Fruit fly (Drosophila melanogaster) whole organism, adult: Measurements from ENCODE around the gene Clc.
A peak's percentile ranks its signal among the peaks of the same experiment; 100 is the strongest.

Source experiments
- CG11617 ChIP-seq: fragments of 200-800 bp; sonication (Bioruptor generic); optimal IDR thresholded peaks from 2 replicates; lab custom pipeline; 2017; ENCODE audit warnings: mild to moderate bottlenecking, missing biosample characterization, missing genetic modification reagents, missing genetic modification characterization
- CG12768 ChIP-seq: fragments of 200-800 bp; sonication (Bioruptor generic); optimal IDR thresholded peaks from 2 replicates; lab custom pipeline; 2017; ENCODE audit warnings: missing biosample characterization, missing genetic modification characterization, mild to moderate bottlenecking, moderate library complexity, missing genetic modification reagents
- CG14711 ChIP-seq: fragments of 200-800 bp; sonication (Bioruptor generic); optimal IDR thresholded peaks from 2 replicates; lab custom pipeline; 2018; ENCODE audit warnings: missing biosample characterization, mild to moderate bottlenecking, missing genetic modification characterization, moderate library complexity
- CG1620 ChIP-seq: fragments of 200-800 bp; sonication (Bioruptor generic); optimal IDR thresholded peaks from 2 replicates; lab custom pipeline; 2016; ENCODE audit warnings: missing biosample characterization, missing genetic modification characterization
- CG33017 ChIP-seq: fragments of 200-800 bp; sonication (Bioruptor generic); optimal IDR thresholded peaks from 2 replicates; lab custom pipeline; 2018; ENCODE audit warnings: missing biosample characterization, mild to moderate bottlenecking, missing genetic modification characterization, moderate library complexity
- CG5204 ChIP-seq: fragments of 200-800 bp; sonication (Bioruptor generic); optimal IDR thresholded peaks from 2 replicates; lab custom pipeline; 2016; ENCODE audit warnings: missing biosample characterization, missing genetic modification characterization
- CG7045 ChIP-seq: fragments of 200-800 bp; sonication (Bioruptor generic); optimal IDR thresholded peaks from 2 replicates; lab custom pipeline; 2017; ENCODE audit warnings: missing biosample characterization, mild to moderate bottlenecking, missing genetic modification characterization
- CG7101 ChIP-seq: fragments of 200-800 bp; sonication (Bioruptor generic); optimal IDR thresholded peaks from 2 replicates; lab custom pipeline; 2018; ENCODE audit warnings: missing biosample characterization, mild to moderate bottlenecking, missing genetic modification characterization, moderate library complexity
- Clk ChIP-seq: fragments of 200-800 bp; sonication (Bioruptor generic); optimal IDR thresholded peaks from 2 replicates; lab custom pipeline; 2017; ENCODE audit warnings: missing biosample characterization, missing genetic modification characterization
- Crg-1 ChIP-seq: fragments of 200-800 bp; sonication (Bioruptor generic); optimal IDR thresholded peaks from 2 replicates; lab custom pipeline; 2016; ENCODE audit warnings: missing biosample characterization, missing genetic modification characterization
- Hr96 ChIP-seq: fragments of 200-800 bp; sonication (Bioruptor generic); optimal IDR thresholded peaks from 2 replicates; lab custom pipeline; 2016; ENCODE audit warnings: missing biosample characterization, missing genetic modification characterization
- Mnt ChIP-seq: fragments of 200-800 bp; sonication (Bioruptor generic); optimal IDR thresholded peaks from 2 replicates; lab custom pipeline; 2016; ENCODE audit warnings: missing biosample characterization, mild to moderate bottlenecking, missing genetic modification characterization
- bab1 ChIP-seq: fragments of 200-800 bp; sonication (Bioruptor generic); optimal IDR thresholded peaks from 3 replicates; lab custom pipeline; 2019; ENCODE audit warnings: missing biosample characterization, mild to moderate bottlenecking, missing genetic modification characterization, moderate library complexity
- cic ChIP-seq: fragments of 200-800 bp; sonication (Bioruptor generic); optimal IDR thresholded peaks from 2 replicates; lab custom pipeline; 2017; ENCODE audit warnings: missing biosample characterization, mild to moderate bottlenecking, missing genetic modification characterization, moderate library complexity
- cnc ChIP-seq, 2 experiments: fragments of >200 bp; optimal IDR thresholded peaks; 2 replicates each; lab custom pipeline; 2017
- kay ChIP-seq: fragments of 200-800 bp; sonication (Bioruptor generic); peaks from one replicate; lab custom pipeline; 2016; ENCODE audit warnings: missing biosample characterization, missing genetic modification characterization, borderline replicate concordance
- ovo ChIP-seq: fragments of 200-800 bp; sonication (Bioruptor generic); optimal IDR thresholded peaks from 2 replicates; lab custom pipeline; 2016; ENCODE audit warnings: missing biosample characterization, missing genetic modification characterization
- pad ChIP-seq: fragments of 200-800 bp; sonication (Bioruptor generic); optimal IDR thresholded peaks from 3 replicates; lab custom pipeline; 2017; ENCODE audit warnings: missing biosample characterization, missing genetic modification characterization, mild to moderate bottlenecking, moderate library complexity, missing genetic modification reagents
- tj ChIP-seq: fragments of 200-800 bp; sonication (Bioruptor generic); optimal IDR thresholded peaks from 3 replicates; lab custom pipeline; 2017; ENCODE audit warnings: missing biosample characterization, mild to moderate bottlenecking, missing genetic modification characterization, moderate library complexity
- toe ChIP-seq: fragments of 200-800 bp; sonication (Bioruptor generic); optimal IDR thresholded peaks from 2 replicates; lab custom pipeline; 2016; ENCODE audit warnings: missing biosample characterization, missing genetic modification characterization

The Clc gene

dm6 chr3L:20237167-20237566 is 3.7 kb upstream of the Clc start:
- TF ChIP-seq CG1620 (GFP tag; lab: Kevin White, UChicago): no peak
- no peak for TF ChIP-seq pad
- no peak for TF ChIP-seq tj (GFP tag; lab: Kevin White, UChicago)
- TF ChIP-seq Clk: no peak
- no peak for TF ChIP-seq CG14711 (tag; lab: Kevin White, UChicago)
- no peak for TF ChIP-seq bab1
- no peak for TF ChIP-seq Mnt (GFP tag; lab: Kevin White, UChicago)
- no peak for TF ChIP-seq cic
- no peak for TF ChIP-seq cnc (optimal IDR thresholded peaks at IDR 0.05; lab: Kevin White, UChicago)
- no peak for TF ChIP-seq CG11617
- no peak for TF ChIP-seq CG5204 (GFP tag; lab: Kevin White, UChicago)
- TF ChIP-seq kay: no peak
- no peak for TF ChIP-seq CG7045 (GFP tag; lab: Kevin White, UChicago)
- TF ChIP-seq CG12768 (GFP tag; lab: Kevin White, UChicago): no peak
- no peak for TF ChIP-seq Crg-1
- no peak for TF ChIP-seq CG33017 (tag; lab: Kevin White, UChicago)
- TF ChIP-seq toe (GFP tag; lab: Kevin White, UChicago): no peak

- TF ChIP-seq bab1 (peak; percentile 26), CG5204 (GFP tag; lab: Kevin White, UChicago) (no peak), CG11617 (no peak), CG7101 (tag; lab: Kevin White, UChicago) (no peak), Hr96 (peak; percentile 34), ovo (GFP tag; lab: Kevin White, UChicago) (no peak), CG7045 (GFP tag; lab: Kevin White, UChicago) (no peak), CG14711 (tag; lab: Kevin White, UChicago) (no peak), CG12768 (GFP tag; lab: Kevin White, UChicago) (no peak), cnc (optimal IDR thresholded peaks at IDR 0.05; lab: Kevin White, UChicago) (no peak), CG33017 (tag; lab: Kevin White, UChicago) (no peak), toe (GFP tag; lab: Kevin White, UChicago) (peak; percentile 19), Mnt (GFP tag; lab: Kevin White, UChicago) (peak; percentile 38), tj (GFP tag; lab: Kevin White, UChicago) (no peak), Crg-1 (no peak), Clk (no peak), cic (no peak)
Observed at dm6 chr3L:20241163-20241970, 514 bp downstream of the Clc start, which contains the start of the genes CG6951 and CG17233. Gene CG6951 (plus strand): TSS chr3L:20241267. Gene CG17233 (minus strand): TSS chr3L:20241903.

dm6 chr3L:20241987-20242982 is 1.4 kb downstream of the Clc start:
- peak; percentile 47 for TF ChIP-seq Clk
- peak; percentile 82 for TF ChIP-seq kay
- TF ChIP-seq CG14711 (tag; lab: Kevin White, UChicago): peak; percentile 68
- TF ChIP-seq CG7045 (GFP tag; lab: Kevin White, UChicago): peak; percentile 57
- peak; percentile 17 for TF ChIP-seq Hr96
- TF ChIP-seq cic: no peak
- peak; percentile 52 for TF ChIP-seq CG5204 (GFP tag; lab: Kevin White, UChicago)
- TF ChIP-seq CG33017 (tag; lab: Kevin White, UChicago): peak; percentile 50
- peak; percentile 17 for TF ChIP-seq Mnt (GFP tag; lab: Kevin White, UChicago)
- TF ChIP-seq toe (GFP tag; lab: Kevin White, UChicago): peak; percentile 51
- TF ChIP-seq Crg-1: peak; percentile 40
- peak; percentile 12 for TF ChIP-seq CG1620 (GFP tag; lab: Kevin White, UChicago)
- peak; percentile 70 for TF ChIP-seq CG7101 (tag; lab: Kevin White, UChicago)
- peak; percentile 1 for TF ChIP-seq bab1
- peak; percentile 34 for TF ChIP-seq tj (GFP tag; lab: Kevin White, UChicago)
- TF ChIP-seq pad: peak; percentile 60
- peak; percentile 78 for TF ChIP-seq CG11617
- no peak for TF ChIP-seq cnc (optimal IDR thresholded peaks at IDR 0.05; lab: Kevin White, UChicago)
- peak; percentile 66 for TF ChIP-seq CG12768 (GFP tag; lab: Kevin White, UChicago)
- TF ChIP-seq ovo (GFP tag; lab: Kevin White, UChicago): peak; percentile 36

- TF ChIP-seq bab1 (peak; percentile 17), CG7101 (tag; lab: Kevin White, UChicago) (peak; percentile 87), Mnt (GFP tag; lab: Kevin White, UChicago) (peak; percentile 4), ovo (GFP tag; lab: Kevin White, UChicago) (peak; percentile 40), pad (peak; percentile 71), kay (peak; percentile 86), Hr96 (peak; percentile 84), CG11617 (peak; percentile 74), CG12768 (GFP tag; lab: Kevin White, UChicago) (peak; percentile 95), CG5204 (GFP tag; lab: Kevin White, UChicago) (peak; percentile 90), CG7045 (GFP tag; lab: Kevin White, UChicago) (peak; percentile 94), cic (peak; percentile 35), tj (GFP tag; lab: Kevin White, UChicago) (peak; percentile 50), Clk (peak; percentile 90), toe (GFP tag; lab: Kevin White, UChicago) (peak; percentile 85), CG14711 (tag; lab: Kevin White, UChicago) (peak; percentile 92), CG33017 (tag; lab: Kevin White, UChicago) (peak; percentile 93), cnc (optimal IDR thresholded peaks at IDR 0.05; lab: Kevin White, UChicago) (no peak), Crg-1 (peak; percentile 38), CG1620 (GFP tag; lab: Kevin White, UChicago) (peak; percentile 22)
Observed at dm6 chr3L:20247513-20248173, 6.8 kb downstream of the Clc start, which contains the start of gene rdgC. Gene rdgC (plus strand): TSS chr3L:20248080.
